Worm (Caenorhabditis elegans) whole organism, young adult: ENCODE data around the gene Y102A11A.1.
"Not testable (repeated sequence)": the region's sequence is repeated elsewhere in the genome, so short reads cannot be mapped to it uniquely, and the experiment has no call there.

ENCODE experiments used
- B0261.1 ChIP-seq: sonication (generic microtip); optimal IDR thresholded peaks from 2 replicates; lab custom pipeline; 2016; ENCODE audit warnings: mild to moderate bottlenecking, missing genetic modification characterization, moderate library complexity, missing compliant biosample characterization
- B0336.3 ChIP-seq: fragments of 200-800 bp; sonication (Bioruptor generic); IDR thresholded peaks from 2 replicates; pipeline ENCODE4 v1.3.6; 2022; ENCODE audit warnings: missing genetic modification characterization, missing compliant biosample characterization
- C17E4.6 ChIP-seq: fragments of 200-800 bp; sonication (Bioruptor generic); IDR thresholded peaks from 2 replicates; pipeline ENCODE4 v1.3.6; 2022; ENCODE audit warnings: missing genetic modification reagents, missing genetic modification characterization, missing compliant biosample characterization
- D2030.7 ChIP-seq: fragments of 200-800 bp; sonication (Bioruptor generic); IDR thresholded peaks from 2 replicates; pipeline ENCODE4 v1.3.6; 2022; ENCODE audit warnings: missing genetic modification reagents, missing genetic modification characterization, missing compliant biosample characterization
- F22D6.2 ChIP-seq: sonication (generic microtip); optimal IDR thresholded peaks from 2 replicates; lab custom pipeline; 2016; ENCODE audit warnings: mild to moderate bottlenecking, missing genetic modification characterization, missing compliant biosample characterization
- F52B5.7 ChIP-seq: sonication (generic microtip); optimal IDR thresholded peaks from 2 replicates; lab custom pipeline; 2016; ENCODE audit warnings: mild to moderate bottlenecking, missing genetic modification characterization, missing compliant biosample characterization
- F57C9.4 ChIP-seq: sonication (generic microtip); optimal IDR thresholded peaks from 2 replicates; lab custom pipeline; 2017; ENCODE audit warnings: mild to moderate bottlenecking, missing genetic modification characterization, missing compliant biosample characterization
- aptf-2 ChIP-seq: fragments of 200-800 bp; sonication (Bioruptor generic); conservative IDR thresholded peaks from 2 replicates; pipeline ENCODE4 v1.3.6; 2022; ENCODE audit warnings: missing genetic modification reagents, missing genetic modification characterization, missing compliant biosample characterization
- aptf-3 ChIP-seq: fragments of 200-800 bp; sonication (Bioruptor generic); IDR thresholded peaks from 2 replicates; pipeline ENCODE4 v1.3.6; 2022; ENCODE audit warnings: missing genetic modification characterization, missing compliant biosample characterization
- bed-1 ChIP-seq: fragments of 200-800 bp; sonication (Bioruptor generic); IDR thresholded peaks from 2 replicates; pipeline ENCODE4 v1.3.6; 2022; ENCODE audit warnings: missing genetic modification reagents, missing genetic modification characterization, missing compliant biosample characterization
- ccch-3 ChIP-seq: fragments of 200-800 bp; sonication (Bioruptor generic); optimal IDR thresholded peaks from 2 replicates; lab custom pipeline; 2018; ENCODE audit warnings: mild to moderate bottlenecking, missing genetic modification characterization, missing compliant biosample characterization
- cebp-1 ChIP-seq, 2 experiments: fragments of 200-800 bp in 1 of 2; sonication (Bioruptor generic) in 1 of 2; sonication (generic microtip) in 1 of 2; IDR thresholded peaks in 1 of 2; optimal IDR thresholded peaks in 1 of 2; 2 replicates each; pipeline versions ENCODE4 v1.3.6 to Lab custom; 2017 to 2022; ENCODE audit warnings: missing compliant biosample characterization in 2 of 2, missing genetic modification characterization in 2 of 2, mild to moderate bottlenecking in 1 of 2, missing genetic modification reagents in 1 of 2, moderate library complexity in 1 of 2
- ceh-40 ChIP-seq: fragments of 200-800 bp; sonication (Bioruptor generic); IDR thresholded peaks from 2 replicates; pipeline ENCODE4 v1.3.6; 2022; ENCODE audit warnings: missing genetic modification characterization, missing compliant biosample characterization
- ceh-58 ChIP-seq: fragments of 200-800 bp; sonication (Bioruptor generic); IDR thresholded peaks from 2 replicates; pipeline ENCODE4 v1.3.6; 2022; ENCODE audit warnings: missing genetic modification characterization, missing compliant biosample characterization
- die-1 ChIP-seq: sonication (generic microtip); optimal IDR thresholded peaks from 2 replicates; lab custom pipeline; 2016; ENCODE audit warnings: missing genotype, mild to moderate bottlenecking, missing genetic modification characterization, missing compliant biosample characterization
- gei-17 ChIP-seq: fragments of 200-800 bp; sonication (Bioruptor generic); optimal IDR thresholded peaks from 2 replicates; lab custom pipeline; 2018; ENCODE audit warnings: mild to moderate bottlenecking, missing genetic modification characterization, missing compliant biosample characterization
- him-1 ChIP-seq: sonication (generic microtip); optimal IDR thresholded peaks from 2 replicates; lab custom pipeline; 2016; ENCODE audit warnings: missing genotype, missing genetic modification reagents, missing genetic modification characterization, missing compliant biosample characterization
- hlh-26 ChIP-seq: fragments of 200-800 bp; sonication (Bioruptor generic); conservative IDR thresholded peaks from 2 replicates; pipeline ENCODE4 v1.3.6; 2022; ENCODE audit warnings: missing genetic modification reagents, missing genetic modification characterization, missing compliant biosample characterization
- hmg-20 ChIP-seq: fragments of 200-800 bp; sonication (Bioruptor generic); IDR thresholded peaks from 2 replicates; pipeline ENCODE4 v1.3.6; 2022; ENCODE audit warnings: missing genetic modification reagents, missing genetic modification characterization, missing compliant biosample characterization
- lin-26 ChIP-seq: fragments of 200-800 bp; sonication (Bioruptor generic); IDR thresholded peaks from 2 replicates; pipeline ENCODE4 v1.3.6; 2022; ENCODE audit warnings: missing genetic modification reagents, missing genetic modification characterization, missing compliant biosample characterization
- lin-35 ChIP-seq, 3 experiments: fragments of 150-350 bp in 2 of 3; sonication (generic microtip) in 1 of 3; optimal IDR thresholded peaks; 2 replicates each; lab custom pipeline; 2014 to 2018; ENCODE audit warnings: missing biosample characterization in 3 of 3, missing genetic modification characterization in 3 of 3, missing genetic modification reagents in 3 of 3
- lin-54 ChIP-seq: fragments of 200-800 bp; sonication (Bioruptor generic); optimal IDR thresholded peaks from 2 replicates; lab custom pipeline; 2018; ENCODE audit warnings: mild to moderate bottlenecking, missing genetic modification characterization, missing compliant biosample characterization
- lir-1 ChIP-seq: fragments of 200-800 bp; sonication (Bioruptor generic); conservative IDR thresholded peaks from 2 replicates; pipeline ENCODE4 v1.3.6; 2022; ENCODE audit warnings: missing genetic modification reagents, missing genetic modification characterization, missing compliant biosample characterization
- madf-6 ChIP-seq: fragments of 200-800 bp; sonication (Bioruptor generic); IDR thresholded peaks from 2 replicates; pipeline ENCODE4 v1.3.6; 2022; ENCODE audit warnings: missing genetic modification reagents, missing genetic modification characterization, missing compliant biosample characterization
- nfyb-1 ChIP-seq: fragments of 200-800 bp; sonication (Bioruptor generic); IDR thresholded peaks from 2 replicates; pipeline ENCODE4 v1.3.6; 2022; ENCODE audit warnings: missing genetic modification reagents, missing genetic modification characterization, missing compliant biosample characterization
- nhr-179 ChIP-seq: sonication (generic microtip); optimal IDR thresholded peaks from 2 replicates; lab custom pipeline; 2016; ENCODE audit warnings: mild to moderate bottlenecking, missing genetic modification characterization, missing compliant biosample characterization
- nhr-80 ChIP-seq: sonication (generic microtip); optimal IDR thresholded peaks from 2 replicates; lab custom pipeline; 2016; ENCODE audit warnings: missing genetic modification characterization, missing compliant biosample characterization
- nhr-90 ChIP-seq: sonication (generic microtip); optimal IDR thresholded peaks from 2 replicates; lab custom pipeline; 2016; ENCODE audit warnings: missing genotype, mild to moderate bottlenecking, missing genetic modification characterization, missing compliant biosample characterization
- sea-2 ChIP-seq: fragments of 200-800 bp; sonication (Bioruptor generic); IDR thresholded peaks from 2 replicates; pipeline ENCODE4 v1.3.6; 2022; ENCODE audit warnings: missing genetic modification characterization, missing compliant biosample characterization
- snpc-4 ChIP-seq, 5 experiments: fragments of 150-350 bp in 1 of 5; sonication (generic microtip) in 4 of 5; optimal IDR thresholded peaks; 2 replicates each; lab custom pipeline; 2014 to 2018; ENCODE audit warnings: missing genetic modification characterization in 5 of 5, missing biosample characterization in 3 of 5, antibody characterized with exemption in 2 of 5, mild to moderate bottlenecking in 2 of 5, missing compliant biosample characterization in 2 of 5, missing genotype in 2 of 5, moderate library complexity in 2 of 5, missing genetic modification reagents in 1 of 5
- tbp1 ChIP-seq: fragments of 200-800 bp; sonication (Bioruptor generic); optimal IDR thresholded peaks from 2 replicates; lab custom pipeline; 2018; ENCODE audit warnings: mild to moderate bottlenecking, missing genetic modification characterization, missing compliant biosample characterization
- tbx-9 ChIP-seq: sonication (generic microtip); optimal IDR thresholded peaks from 2 replicates; lab custom pipeline; 2016; ENCODE audit warnings: borderline replicate concordance, missing genetic modification characterization, inconsistent platforms, missing compliant biosample characterization
- tlf-1 ChIP-seq: fragments of 200-800 bp; sonication (Bioruptor generic); optimal IDR thresholded peaks from 2 replicates; lab custom pipeline; 2018; ENCODE audit warnings: mild to moderate bottlenecking, missing genetic modification characterization, missing compliant biosample characterization
- unc-62 ChIP-seq: fragments of 150-350 bp; optimal IDR thresholded peaks from 2 replicates; lab custom pipeline; 2014; ENCODE audit warnings: missing biosample characterization, missing genetic modification reagents, missing genetic modification characterization
- zfh-2 ChIP-seq: fragments of 200-800 bp; sonication (Bioruptor generic); conservative IDR thresholded peaks from 2 replicates; pipeline ENCODE4 v1.3.6; 2022; ENCODE audit warnings: missing genetic modification reagents, missing genetic modification characterization, missing compliant biosample characterization
- ztf-22 ChIP-seq: fragments of 200-800 bp; sonication (Bioruptor generic); optimal IDR thresholded peaks from 2 replicates; lab custom pipeline; 2018; ENCODE audit warnings: mild to moderate bottlenecking, missing genetic modification characterization, moderate library complexity, missing compliant biosample characterization

Y102A11A.1 gene

ce11 chrX:2018848-2019247 is 32.8 kb upstream of the Y102A11A.1 start, which contains the start of gene Y102A11A.3:
Gene Y102A11A.3, plus strand, starts transcription at chrX:2019148.
- TF ChIP-seq F22D6.2 (tag; lab: Kevin White, UChicago) = no peak
- TF ChIP-seq hmg-20 (GFP tag; lab: Robert Waterston, UW) = no peak
- TF ChIP-seq D2030.7 (GFP tag; lab: Robert Waterston, UW) = no peak
- TF ChIP-seq lin-35 (GFP tag; optimal IDR thresholded peaks at IDR 0.05; lab: Kevin White, UChicago) = no peak
- TF ChIP-seq zfh-2 (GFP tag; lab: Robert Waterston, UW) = no peak
- TF ChIP-seq nhr-90 = no peak
- no peak for TF ChIP-seq ceh-58 (GFP tag; lab: Robert Waterston, UW)
- TF ChIP-seq B0336.3 (GFP tag; lab: Robert Waterston, UW) = no peak
- no peak for TF ChIP-seq tbp1 (GFP tag; lab: Kevin White, UChicago)
- no peak for TF ChIP-seq cebp-1 (GFP tag; IDR thresholded peaks at IDR 0.05; lab: Robert Waterston, UW)
- no peak for TF ChIP-seq cebp-1 (tag; optimal IDR thresholded peaks at IDR 0.05; lab: Kevin White, UChicago)
- no peak for TF ChIP-seq lin-26 (GFP tag; lab: Robert Waterston, UW)
- no peak for TF ChIP-seq ccch-3
- TF ChIP-seq C17E4.6 = no peak
- no peak for TF ChIP-seq F57C9.4
- no peak for TF ChIP-seq lir-1 (GFP tag; lab: Robert Waterston, UW)
- no peak for TF ChIP-seq die-1 (tag; lab: Kevin White, UChicago)

- TF ChIP-seq aptf-3 (GFP tag; lab: Robert Waterston, UW) (no peak), nhr-80 (peak; percentile 3), sea-2 (GFP tag; lab: Robert Waterston, UW) (no peak), tlf-1 (GFP tag; lab: Kevin White, UChicago) (no peak)
These were observed 30.1 kb upstream of the Y102A11A.1 start for ce11 chrX:2021558-2021957.

ce11 chrX:2025405-2025804 is 26.2 kb upstream of the Y102A11A.1 start:
- TF ChIP-seq nhr-80 = peak; percentile 59

ce11 chrX:2026342-2026741 is 25.3 kb upstream of the Y102A11A.1 start, which contains the start of gene Y102A11A.2:
Gene Y102A11A.2, plus strand, starts transcription at chrX:2026642.
- TF ChIP-seq ceh-40 (GFP tag; lab: Robert Waterston, UW); aptf-2 (GFP tag; lab: Robert Waterston, UW); nhr-179 (tag; lab: Kevin White, UChicago): not testable (repeated sequence)

- TF ChIP-seq nhr-80 = no peak
- no peak for TF ChIP-seq B0261.1 (tag; lab: Kevin White, UChicago)
- TF ChIP-seq snpc-4 (GFP tag; optimal IDR thresholded peaks at IDR 0.05; lab: Kevin White, UChicago) = no peak
- TF ChIP-seq snpc-4 (tag; optimal IDR thresholded peaks at IDR 0.05; lab: Kevin White, UChicago) = no peak
- TF ChIP-seq hlh-26 (GFP tag; lab: Robert Waterston, UW) = no peak
- no peak for TF ChIP-seq madf-6
- no peak for TF ChIP-seq unc-62 (GFP tag; lab: Kevin White, UChicago)
- TF ChIP-seq ztf-22 (GFP tag; lab: Kevin White, UChicago) = no peak
- TF ChIP-seq ceh-58 (GFP tag; lab: Robert Waterston, UW) = no peak
- TF ChIP-seq tbx-9 (tag; lab: Kevin White, UChicago) = no peak
- TF ChIP-seq nfyb-1 = no peak
- no peak for TF ChIP-seq him-1 (tag; lab: Kevin White, UChicago)
- TF ChIP-seq bed-1 (GFP tag; lab: Robert Waterston, UW) = no peak
- no peak for TF ChIP-seq F57C9.4
- no peak for TF ChIP-seq F52B5.7 (tag; lab: Kevin White, UChicago)
- TF ChIP-seq gei-17 (GFP tag; lab: Kevin White, UChicago) = no peak
- TF ChIP-seq lin-54 (GFP tag; lab: Kevin White, UChicago) = no peak
- TF ChIP-seq, all 124 proteins: peak for 0
These were observed 20.8 kb upstream of the Y102A11A.1 start for ce11 chrX:2030871-2031270.
